Worm (Caenorhabditis elegans) whole organism, L2 larva: Measurements from ENCODE around the gene unc-30.

Source experiments
- F13H6.1 ChIP-seq: sonication (generic microtip); optimal IDR thresholded peaks from 2 replicates; lab custom pipeline; 2016; ENCODE audit warnings: missing genetic modification characterization, missing compliant biosample characterization
- R02D3.7 ChIP-seq: fragments of 150-350 bp; optimal IDR thresholded peaks from 2 replicates; lab custom pipeline; 2014; ENCODE audit warnings: missing biosample characterization, missing genetic modification characterization
- ZK546.5 ChIP-seq: sonication (generic microtip); optimal IDR thresholded peaks from 2 replicates; lab custom pipeline; 2017; ENCODE audit warnings: missing biosample characterization, missing genetic modification characterization
- alr-1 ChIP-seq: fragments of 150-350 bp; optimal IDR thresholded peaks from 2 replicates; lab custom pipeline; 2014; ENCODE audit warnings: missing biosample characterization, missing genetic modification characterization
- aly-2 ChIP-seq: fragments of 150-350 bp; optimal IDR thresholded peaks from 2 replicates; lab custom pipeline; 2014; ENCODE audit warnings: missing biosample characterization, missing genetic modification characterization
- ama-1 ChIP-seq: fragments of 150-350 bp; optimal IDR thresholded peaks from 2 replicates; lab custom pipeline; 2018; ENCODE audit warnings: inconsistent platforms
- blmp-1 ChIP-seq: sonication (generic microtip); optimal IDR thresholded peaks from 2 replicates; lab custom pipeline; 2017; ENCODE audit warnings: missing genetic modification characterization, mild to moderate bottlenecking, missing compliant biosample characterization, antibody characterized with exemption, moderate library complexity; ENCODE audit not compliant: insufficient read depth
- ceh-82 ChIP-seq: fragments of 150-350 bp; optimal IDR thresholded peaks from 2 replicates; lab custom pipeline; 2014; ENCODE audit warnings: missing biosample characterization, missing genetic modification characterization
- crh-2 ChIP-seq: sonication (generic microtip); optimal IDR thresholded peaks from 2 replicates; lab custom pipeline; 2017; ENCODE audit warnings: missing biosample characterization, missing genetic modification characterization
- dmd-4 ChIP-seq: sonication (generic microtip); optimal IDR thresholded peaks from 2 replicates; lab custom pipeline; 2017; ENCODE audit warnings: missing biosample characterization, missing genetic modification characterization
- egl-27 ChIP-seq: sonication (generic microtip); optimal IDR thresholded peaks from 3 replicates; lab custom pipeline; 2017; ENCODE audit warnings: missing biosample characterization, missing genetic modification reagents, missing genetic modification characterization
- elt-1 ChIP-seq: fragments of 150-350 bp; optimal IDR thresholded peaks from 2 replicates; lab custom pipeline; 2014; ENCODE audit warnings: missing biosample characterization, missing genetic modification characterization
- elt-3 ChIP-seq: sonication (generic microtip); optimal IDR thresholded peaks from 2 replicates; lab custom pipeline; 2017; ENCODE audit warnings: missing biosample characterization, missing genetic modification characterization
- fos-1 ChIP-seq: fragments of 150-350 bp; optimal IDR thresholded peaks from 2 replicates; lab custom pipeline; 2014; ENCODE audit warnings: missing biosample characterization, missing genetic modification characterization
- gmeb-1 ChIP-seq: fragments of 150-350 bp; optimal IDR thresholded peaks from 2 replicates; lab custom pipeline; 2014; ENCODE audit warnings: missing biosample characterization, missing genetic modification characterization
- lin-11 ChIP-seq: fragments of 150-350 bp; sonication (generic microtip); optimal IDR thresholded peaks from 2 replicates; lab custom pipeline; 2014; ENCODE audit warnings: missing biosample characterization, missing genetic modification characterization, inconsistent platforms, mixed read lengths
- lin-13 ChIP-seq: fragments of 150-350 bp; optimal IDR thresholded peaks from 2 replicates; lab custom pipeline; 2014; ENCODE audit warnings: missing biosample characterization, missing genetic modification reagents, missing genetic modification characterization
- lsy-2 ChIP-seq, 2 experiments: fragments of 150-350 bp in 1 of 2; sonication (generic microtip) in 1 of 2; optimal IDR thresholded peaks; 2 replicates each; lab custom pipeline; 2014 to 2017; ENCODE audit warnings: missing biosample characterization in 2 of 2, missing genetic modification characterization in 2 of 2
- mab-5 ChIP-seq: fragments of 150-350 bp; optimal IDR thresholded peaks from 2 replicates; lab custom pipeline; 2014; ENCODE audit warnings: missing biosample characterization, missing genetic modification characterization
- mbf-1 ChIP-seq: sonication (generic microtip); optimal IDR thresholded peaks from 2 replicates; lab custom pipeline; 2017; ENCODE audit warnings: missing biosample characterization, missing genetic modification characterization
- mdl-1 ChIP-seq, 2 experiments: fragments of 150-350 bp in 1 of 2; sonication (generic microtip) in 1 of 2; optimal IDR thresholded peaks; 2 replicates each; lab custom pipeline; 2017; ENCODE audit warnings: missing biosample characterization in 2 of 2, missing genetic modification characterization in 2 of 2
- nhr-10 ChIP-seq: sonication (generic microtip); optimal IDR thresholded peaks from 2 replicates; lab custom pipeline; 2017; ENCODE audit warnings: missing biosample characterization, missing genetic modification characterization
- nhr-11 ChIP-seq: fragments of 150-350 bp; optimal IDR thresholded peaks from 2 replicates; lab custom pipeline; 2014; ENCODE audit warnings: missing biosample characterization, missing genetic modification characterization
- nhr-12 ChIP-seq: fragments of 150-350 bp; optimal IDR thresholded peaks from 2 replicates; lab custom pipeline; 2014; ENCODE audit warnings: missing biosample characterization, missing genetic modification characterization
- nhr-129 ChIP-seq: fragments of 150-350 bp; optimal IDR thresholded peaks from 2 replicates; lab custom pipeline; 2014; ENCODE audit warnings: missing biosample characterization, missing genetic modification characterization
- nhr-21 ChIP-seq: fragments of 150-350 bp; optimal IDR thresholded peaks from 2 replicates; lab custom pipeline; 2014; ENCODE audit warnings: missing biosample characterization, missing genetic modification characterization
- nhr-23 ChIP-seq: fragments of 150-350 bp; optimal IDR thresholded peaks from 2 replicates; lab custom pipeline; 2014; ENCODE audit warnings: missing biosample characterization, missing genetic modification reagents, missing genetic modification characterization
- nhr-237 ChIP-seq: fragments of 150-350 bp; optimal IDR thresholded peaks from 2 replicates; lab custom pipeline; 2014; ENCODE audit warnings: missing biosample characterization, missing genetic modification characterization
- nhr-25 ChIP-seq: fragments of 150-350 bp; sonication (generic microtip); optimal IDR thresholded peaks from 3 replicates; lab custom pipeline; 2014; ENCODE audit warnings: missing biosample characterization, missing genetic modification characterization
- nhr-6 ChIP-seq: fragments of 150-350 bp; optimal IDR thresholded peaks from 2 replicates; lab custom pipeline; 2014; ENCODE audit warnings: missing biosample characterization, missing genetic modification characterization
- nhr-77 ChIP-seq: fragments of 150-350 bp; optimal IDR thresholded peaks from 2 replicates; lab custom pipeline; 2014; ENCODE audit warnings: missing biosample characterization, missing genetic modification characterization
- peb-1 ChIP-seq: fragments of 150-350 bp; optimal IDR thresholded peaks from 2 replicates; lab custom pipeline; 2014; ENCODE audit warnings: missing biosample characterization, missing genetic modification characterization
- sem-4 ChIP-seq: fragments of 150-350 bp; optimal IDR thresholded peaks from 2 replicates; lab custom pipeline; 2014; ENCODE audit warnings: missing biosample characterization, missing genetic modification reagents, missing genetic modification characterization
- sma-3 ChIP-seq: sonication (generic microtip); optimal IDR thresholded peaks from 2 replicates; lab custom pipeline; 2016; ENCODE audit warnings: missing genetic modification reagents, missing genetic modification characterization, missing compliant biosample characterization
- sma-9 ChIP-seq, 2 experiments: fragments of 150-350 bp in 1 of 2; sonication (generic microtip) in 1 of 2; optimal IDR thresholded peaks; 2 replicates each; lab custom pipeline; 2014 to 2016; ENCODE audit warnings: missing genetic modification characterization in 2 of 2, mild to moderate bottlenecking in 1 of 2, missing biosample characterization in 1 of 2, missing compliant biosample characterization in 1 of 2, missing genetic modification reagents in 1 of 2, moderate library complexity in 1 of 2
- snpc-4 ChIP-seq: fragments of 150-350 bp; optimal IDR thresholded peaks from 2 replicates; lab custom pipeline; 2014; ENCODE audit warnings: missing biosample characterization, missing genetic modification characterization
- unc-39 ChIP-seq: fragments of 150-350 bp; optimal IDR thresholded peaks from 2 replicates; lab custom pipeline; 2014; ENCODE audit warnings: missing biosample characterization, missing genetic modification characterization
- unc-55 ChIP-seq: fragments of 150-350 bp; sonication (generic microtip); optimal IDR thresholded peaks from 3 replicates; lab custom pipeline; 2014; ENCODE audit warnings: missing biosample characterization, missing genetic modification reagents, missing genetic modification characterization
- unc-62 ChIP-seq: fragments of 150-350 bp; optimal IDR thresholded peaks from 2 replicates; lab custom pipeline; 2014; ENCODE audit warnings: missing biosample characterization, missing genetic modification reagents, missing genetic modification characterization
- zag-1 ChIP-seq: fragments of 150-350 bp; optimal IDR thresholded peaks from 2 replicates; lab custom pipeline; 2014; ENCODE audit warnings: missing biosample characterization, missing genetic modification characterization
- ztf-1 ChIP-seq: fragments of 200-800 bp; sonication (Bioruptor generic); conservative IDR thresholded peaks from 2 replicates; pipeline ENCODE4 v1.3.6; 2022; ENCODE audit warnings: missing genetic modification characterization, missing compliant biosample characterization
- ztf-11 ChIP-seq: sonication (generic microtip); optimal IDR thresholded peaks from 2 replicates; lab custom pipeline; 2017; ENCODE audit warnings: missing biosample characterization, missing genetic modification characterization
- ztf-4 ChIP-seq: fragments of 150-350 bp; optimal IDR thresholded peaks from 2 replicates; lab custom pipeline; 2014; ENCODE audit warnings: missing biosample characterization, missing genetic modification characterization

Gene unc-30

ce11 chrIV:13080185-13080584 is 38.6 kb upstream of the unc-30 start:
- TF ChIP-seq dmd-4 (tag; lab: Kevin White, UChicago): no peak
- TF ChIP-seq nhr-25: peak; percentile 66
- peak; percentile 36 for TF ChIP-seq sma-3 (GFP tag; lab: Kevin White, UChicago)
- peak; percentile 35 for TF ChIP-seq nhr-11 (tag; lab: Kevin White, UChicago)
- no peak for TF ChIP-seq mdl-1 (tag; optimal IDR thresholded peaks at IDR 0.05; lab: Kevin White, UChicago)
- TF ChIP-seq mbf-1: no peak
- no peak for TF ChIP-seq alr-1 (tag; lab: Kevin White, UChicago)
- no peak for TF ChIP-seq zag-1 (tag; lab: Kevin White, UChicago)
- no peak for TF ChIP-seq lsy-2 (tag; optimal IDR thresholded peaks at IDR 0.05; lab: Kevin White, UChicago)
- peak; percentile 98 for TF ChIP-seq nhr-129
- TF ChIP-seq elt-3 (tag; lab: Kevin White, UChicago): no peak
- TF ChIP-seq nhr-21 (tag; lab: Kevin White, UChicago): peak; percentile 55
- no peak for TF ChIP-seq nhr-10
- TF ChIP-seq peb-1: no peak
- no peak for TF ChIP-seq unc-62
- no peak for TF ChIP-seq sem-4 (tag; lab: Kevin White, UChicago)
- no peak for TF ChIP-seq crh-2 (tag; lab: Kevin White, UChicago)
- no peak for TF ChIP-seq ZK546.5 (tag; lab: Kevin White, UChicago)

DNA sequence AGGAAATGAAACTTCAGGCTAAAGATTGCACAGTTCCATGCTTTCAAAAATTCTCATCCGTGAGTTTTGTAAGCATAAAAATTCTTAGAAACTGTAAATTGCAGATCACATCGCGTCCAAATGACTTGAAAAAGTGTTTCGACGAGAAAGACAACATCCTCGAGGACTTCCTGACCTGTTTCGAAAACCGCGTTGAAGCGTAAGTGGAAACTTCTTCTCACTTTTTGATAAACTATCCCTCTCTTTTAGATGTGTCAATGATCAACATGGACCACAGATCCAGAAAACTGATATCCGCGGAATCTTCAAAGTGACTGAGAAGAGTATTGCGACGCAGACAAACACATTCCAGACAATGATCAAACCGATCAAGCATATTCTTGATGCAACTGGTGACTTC is 37.9 kb upstream of the unc-30 start:
- TF ChIP-seq nhr-129: peak; percentile 19
- TF ChIP-seq mab-5 (tag; lab: Kevin White, UChicago): no peak
- no peak for TF ChIP-seq nhr-6 (tag; lab: Kevin White, UChicago)
- TF ChIP-seq, all 48 proteins: peak for 1

ce11 chrIV:13082106-13082505 is 36.7 kb upstream of the unc-30 start:
- TF ChIP-seq unc-55 (GFP tag; lab: Kevin White, UChicago) (no peak), ztf-11 (tag; lab: Kevin White, UChicago) (no peak), sem-4 (tag; lab: Kevin White, UChicago) (peak; percentile 10), nhr-10 (no peak), nhr-129 (peak; percentile 38), nhr-25 (peak; percentile 19)
- TF ChIP-seq, all 48 proteins: peak for 3

- TF ChIP-seq fos-1 (tag; lab: Kevin White, UChicago) (no peak), ztf-1 (GFP tag; lab: Robert Waterston, UW) (no peak), mbf-1 (no peak), ceh-82 (tag; lab: Kevin White, UChicago) (no peak), R02D3.7 (tag; lab: Kevin White, UChicago) (no peak), nhr-23 (tag; lab: Kevin White, UChicago) (no peak), nhr-10 (no peak), nhr-25 (peak; percentile 92), peb-1 (no peak), lin-11 (tag; lab: Kevin White, UChicago) (no peak), mab-5 (tag; lab: Kevin White, UChicago) (no peak), egl-27 (tag; lab: Kevin White, UChicago) (no peak), ama-1 (lab: Kevin White, UChicago) (peak; percentile 22), ZK546.5 (tag; lab: Kevin White, UChicago) (no peak), zag-1 (tag; lab: Kevin White, UChicago) (no peak), ztf-11 (tag; lab: Kevin White, UChicago) (no peak), alr-1 (tag; lab: Kevin White, UChicago) (no peak), sma-3 (GFP tag; lab: Kevin White, UChicago) (peak; percentile 66), sma-9 (GFP tag; optimal IDR thresholded peaks at IDR 0.05; lab: Kevin White, UChicago) (no peak), sma-9 (tag; optimal IDR thresholded peaks at IDR 0.05; lab: Kevin White, UChicago) (no peak), elt-1 (no peak), nhr-6 (tag; lab: Kevin White, UChicago) (peak; percentile 12), blmp-1 (no peak), mdl-1 (tag; optimal IDR thresholded peaks at IDR 0.05; lab: Kevin White, UChicago) (no peak), sem-4 (tag; lab: Kevin White, UChicago) (no peak), lin-13 (GFP tag; lab: Kevin White, UChicago) (no peak), nhr-77 (no peak), nhr-12 (tag; lab: Kevin White, UChicago) (no peak), lsy-2 (tag; optimal IDR thresholded peaks at IDR 0.05; lab: Kevin White, UChicago) (no peak), nhr-237 (tag; lab: Kevin White, UChicago) (no peak), ztf-4 (tag; lab: Kevin White, UChicago) (peak; percentile 77), aly-2 (no peak), nhr-11 (tag; lab: Kevin White, UChicago) (no peak), unc-39 (tag; lab: Kevin White, UChicago) (no peak), F13H6.1 (tag; lab: Kevin White, UChicago) (peak; percentile 17), elt-3 (tag; lab: Kevin White, UChicago) (no peak), crh-2 (tag; lab: Kevin White, UChicago) (no peak), gmeb-1 (no peak), unc-62 (no peak), snpc-4 (tag; lab: Kevin White, UChicago) (no peak), nhr-21 (tag; lab: Kevin White, UChicago) (no peak)
Observed at ce11 chrIV:13082836-13083763, 35.7 kb upstream of the unc-30 start.
